Fruit fly (Drosophila melanogaster): ENCODE data around the gene Rrp1.

Rrp1 gene

dm6 chr2L:2993236-2993635, 20.9 kb upstream of the Rrp1 start:
- TF ChIP-seq Mio (GFP tag; optimal IDR thresholded peaks at IDR 0.05) (no peak), lola (GFP tag; optimal IDR thresholded peaks at IDR 0.05) (no peak), Sp1 (GFP tag; optimal IDR thresholded peaks at IDR 0.05) (no peak), jim (GFP tag; optimal IDR thresholded peaks at IDR 0.05) (no peak), Dif (GFP tag; optimal IDR thresholded peaks at IDR 0.05; ENCODE audit: partially characterized antibody) (no peak), Hr83 (GFP tag; optimal IDR thresholded peaks at IDR 0.05; ENCODE audit: poor library complexity, severe bottlenecking) (no peak), Hnf4 (GFP tag; optimal IDR thresholded peaks at IDR 0.05) (no peak), br (GFP tag; optimal IDR thresholded peaks at IDR 0.05) (no peak), usp (GFP tag; optimal IDR thresholded peaks at IDR 0.05) (no peak), HLH106 (tag; optimal IDR thresholded peaks at IDR 0.05) (no peak), sage (GFP tag; optimal IDR thresholded peaks at IDR 0.05) (no peak), CG9705 (GFP tag; optimal IDR thresholded peaks at IDR 0.05) (no peak), Myc (optimal IDR thresholded peaks at IDR 0.05) (no peak), GATAd (GFP tag; optimal IDR thresholded peaks at IDR 0.05) (no peak), Abd-B (GFP tag; optimal IDR thresholded peaks at IDR 0.05) (no peak), rgr (GFP tag; optimal IDR thresholded peaks at IDR 0.05) (no peak), ey (GFP tag; optimal IDR thresholded peaks at IDR 0.05) (no peak), woc (GFP tag; optimal IDR thresholded peaks at IDR 0.05) (no peak), Jra (GFP tag; optimal IDR thresholded peaks at IDR 0.05) (no peak), sv (GFP tag; optimal IDR thresholded peaks at IDR 0.05) (no peak)

dm6 chr2L:2992664-2993174, 20.4 kb upstream of the Rrp1 start, which contains the start of the genes okr and CG3558:
TSS of gene okr (minus strand) at chr2L:2992759.
TSS of gene CG3558 (plus strand) at chr2L:2992870.
- TF ChIP-seq woc (GFP tag; optimal IDR thresholded peaks at IDR 0.05) (no peak), Rel (GFP tag; optimal IDR thresholded peaks at IDR 0.05) (no peak), Rel (tag; optimal IDR thresholded peaks at IDR 0.05) (peak; percentile 2), Myc (optimal IDR thresholded peaks at IDR 0.05) (peak; percentile 16), CG9705 (GFP tag; optimal IDR thresholded peaks at IDR 0.05) (peak; percentile 1), sv (GFP tag; optimal IDR thresholded peaks at IDR 0.05) (peak; percentile 2), Dif (GFP tag; optimal IDR thresholded peaks at IDR 0.05; ENCODE audit: partially characterized antibody) (no peak)

dm6 chr2L:2987681-2988381, 15.5 kb upstream of the Rrp1 start, which contains the start of the genes Chd1 and Bem46:
TSS of gene Chd1 (minus strand) at chr2L:2987723.
TSS of gene Bem46 (plus strand) at chr2L:2988116.
- TF ChIP-seq tai (GFP tag; optimal IDR thresholded peaks at IDR 0.05) (no peak), OdsH (GFP tag; optimal IDR thresholded peaks at IDR 0.05) (peak; percentile 80), Jra (GFP tag; optimal IDR thresholded peaks at IDR 0.05) (no peak), Hr83 (GFP tag; optimal IDR thresholded peaks at IDR 0.05; ENCODE audit: poor library complexity, severe bottlenecking) (peak; percentile 34), lola (GFP tag; optimal IDR thresholded peaks at IDR 0.05) (no peak), br (GFP tag; optimal IDR thresholded peaks at IDR 0.05) (no peak), ey (GFP tag; optimal IDR thresholded peaks at IDR 0.05) (peak; percentile 72), psq (GFP tag; optimal IDR thresholded peaks at IDR 0.05) (peak; percentile 84), h (GFP tag; optimal IDR thresholded peaks at IDR 0.05) (no peak), Hr78 (GFP tag; optimal IDR thresholded peaks at IDR 0.05) (no peak), Abd-B (GFP tag; optimal IDR thresholded peaks at IDR 0.05) (no peak), Myc (optimal IDR thresholded peaks at IDR 0.05) (peak; percentile 73), Rel (GFP tag; optimal IDR thresholded peaks at IDR 0.05) (no peak), Rel (tag; optimal IDR thresholded peaks at IDR 0.05) (peak; percentile 41), Dfd (GFP tag; optimal IDR thresholded peaks at IDR 0.05) (no peak), Dif (GFP tag; optimal IDR thresholded peaks at IDR 0.05; ENCODE audit: partially characterized antibody) (no peak), dmrt93B (GFP tag; optimal IDR thresholded peaks at IDR 0.05) (no peak), Sp1 (GFP tag; optimal IDR thresholded peaks at IDR 0.05) (peak; percentile 84), dl (GFP tag; optimal IDR thresholded peaks at IDR 0.05; ENCODE audit: insufficient read depth in 1 of 2, partially characterized antibody in 2 of 2) (no peak), Hnf4 (GFP tag; optimal IDR thresholded peaks at IDR 0.05) (no peak), jim (GFP tag; optimal IDR thresholded peaks at IDR 0.05) (no peak), HLH106 (tag; optimal IDR thresholded peaks at IDR 0.05) (peak; percentile 92), dsf (GFP tag; optimal IDR thresholded peaks at IDR 0.05; ENCODE audit: borderline replicate concordance) (no peak), sage (GFP tag; optimal IDR thresholded peaks at IDR 0.05) (no peak), sv (GFP tag; optimal IDR thresholded peaks at IDR 0.05) (peak; percentile 80), brk (GFP tag; optimal IDR thresholded peaks at IDR 0.05) (no peak), pan (optimal IDR thresholded peaks at IDR 0.05) (no peak), CrebA (GFP tag; optimal IDR thresholded peaks at IDR 0.05; ENCODE audit: borderline replicate concordance) (no peak), N (GFP tag; optimal IDR thresholded peaks at IDR 0.05) (no peak), woc (GFP tag; optimal IDR thresholded peaks at IDR 0.05) (no peak), rgr (GFP tag; optimal IDR thresholded peaks at IDR 0.05) (peak; percentile 84), CG9705 (GFP tag; optimal IDR thresholded peaks at IDR 0.05) (peak; percentile 79), Vsx2 (GFP tag; optimal IDR thresholded peaks at IDR 0.05; ENCODE audit: partially characterized antibody) (no peak), CG32264 (GFP tag; optimal IDR thresholded peaks at IDR 0.05) (no peak), Mio (GFP tag; optimal IDR thresholded peaks at IDR 0.05) (no peak), fru (GFP tag; optimal IDR thresholded peaks at IDR 0.05) (no peak), foxo (GFP tag; optimal IDR thresholded peaks at IDR 0.05) (peak in 1 of 2 experiments; percentile 91), GATAd (GFP tag; optimal IDR thresholded peaks at IDR 0.05) (peak; percentile 56), usp (GFP tag; optimal IDR thresholded peaks at IDR 0.05) (no peak)

Data from whole organism, wandering third instar larva.